Worm (Caenorhabditis elegans): ENCODE results near the gene srsx-39.
"Not testable (repeated sequence)": the region's sequence is repeated elsewhere in the genome, so short reads cannot be mapped to it uniquely, and the experiment has no call there.

srsx-39 gene

DNA sequence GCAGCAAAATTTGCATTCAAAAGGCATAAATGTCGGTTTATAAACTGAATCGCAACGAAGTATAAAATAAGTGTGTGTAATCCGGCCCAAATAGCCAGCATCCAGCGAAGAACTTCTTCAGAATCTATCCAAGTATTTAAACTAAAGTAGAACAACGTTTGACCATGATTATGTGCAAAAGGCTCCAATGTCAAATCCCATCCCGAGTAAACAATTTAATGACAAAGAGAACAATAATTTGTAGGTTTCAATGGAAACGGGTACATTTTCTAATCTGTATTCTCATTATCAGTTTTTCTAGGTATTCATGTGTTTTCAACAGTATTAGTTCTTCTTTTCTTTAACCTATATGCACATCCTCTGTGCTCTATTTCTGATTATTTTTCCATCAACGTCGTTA, 48.9 kb downstream of the srsx-39 start, which contains the start of gene C41G6.12:
Gene C41G6.12 (minus strand): TSS at position 101 of the 400 bp plus-strand sequence.
- TF ChIP-seq ztf-11, ztf-4, skn-1 (tag; optimal IDR thresholded peaks at IDR 0.05): not testable (repeated sequence)

Data from whole organism, L1 larva.